Fruit fly (Drosophila melanogaster) whole organism, prepupa: ENCODE data around the gene CG32199.

Experiments used
- CG6163 ChIP-seq: fragments of 200-800 bp; sonication (Bioruptor generic); IDR thresholded peaks from 3 replicates; pipeline ENCODE4 v1.3.6; 2022; ENCODE audit warnings: missing biosample characterization, missing genetic modification characterization
- OdsH ChIP-seq: fragments of 200-800 bp; sonication (Bioruptor generic); optimal IDR thresholded peaks from 3 replicates; lab custom pipeline; 2016; ENCODE audit warnings: missing biosample characterization, missing genetic modification characterization
- salr ChIP-seq, 2 experiments: fragments of 200-800 bp; sonication (Bioruptor generic); optimal IDR thresholded peaks; 3 replicates each; lab custom pipeline; 2016 to 2018; ENCODE audit warnings: missing biosample characterization in 2 of 2, missing genetic modification characterization in 2 of 2, mild to moderate bottlenecking in 1 of 2
- ss ChIP-seq, 2 experiments: fragments of 200-800 bp; sonication (Bioruptor generic); optimal IDR thresholded peaks; 2 replicates in 1 of 2; 3 replicates in 1 of 2; lab custom pipeline; 2017 to 2018; ENCODE audit warnings: mild to moderate bottlenecking in 2 of 2, missing biosample characterization in 2 of 2, missing genetic modification characterization in 2 of 2, moderate library complexity in 1 of 2

DNA sequence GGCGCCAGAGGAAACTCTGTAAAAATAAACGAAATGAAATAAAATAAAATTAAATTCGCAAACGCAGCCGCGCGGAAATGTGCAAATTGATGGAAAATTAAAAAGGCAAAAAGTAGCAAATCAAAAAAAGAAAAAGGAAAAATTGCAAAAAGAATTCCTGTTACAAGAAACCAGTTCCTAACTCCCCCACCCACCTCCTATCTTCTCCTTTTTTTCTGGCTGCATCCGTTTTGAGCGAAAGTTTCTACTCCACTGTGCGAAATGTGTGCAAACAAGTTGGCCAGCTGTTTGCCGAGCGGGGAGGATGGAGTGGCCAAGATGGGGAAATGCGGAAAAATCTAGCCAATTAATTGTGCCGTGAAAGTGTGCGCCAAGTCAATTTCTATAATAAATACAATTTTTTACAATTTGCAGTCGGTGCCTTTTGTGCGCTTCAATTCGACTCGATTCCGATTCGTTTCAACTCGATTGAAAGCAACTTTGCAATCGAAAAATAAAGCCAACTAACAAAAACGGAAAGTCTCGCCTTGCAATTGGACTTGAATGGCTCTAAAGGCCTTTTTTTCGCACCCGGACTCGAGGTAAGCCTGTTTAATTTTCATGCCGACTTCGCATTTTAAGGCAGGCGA is 14.9 kb downstream of the CG32199 start:
- TF ChIP-seq OdsH (no peak), CG6163 (GFP tag; lab: Robert Waterston, UW) (peak; percentile 43; the same call in 2 of the 3 replicates), ss (GFP tag; optimal IDR thresholded peaks at IDR 0.05; lab: Kevin White, UChicago) (no peak), salr (GFP tag; optimal IDR thresholded peaks at IDR 0.05; lab: Kevin White, UChicago) (no peak)
